Fruit fly (Drosophila melanogaster): ENCODE results near the gene Ugt36E1.
A peak's percentile ranks its signal among the peaks of the same experiment; 100 is the strongest.

The Ugt36E1 gene

DNA sequence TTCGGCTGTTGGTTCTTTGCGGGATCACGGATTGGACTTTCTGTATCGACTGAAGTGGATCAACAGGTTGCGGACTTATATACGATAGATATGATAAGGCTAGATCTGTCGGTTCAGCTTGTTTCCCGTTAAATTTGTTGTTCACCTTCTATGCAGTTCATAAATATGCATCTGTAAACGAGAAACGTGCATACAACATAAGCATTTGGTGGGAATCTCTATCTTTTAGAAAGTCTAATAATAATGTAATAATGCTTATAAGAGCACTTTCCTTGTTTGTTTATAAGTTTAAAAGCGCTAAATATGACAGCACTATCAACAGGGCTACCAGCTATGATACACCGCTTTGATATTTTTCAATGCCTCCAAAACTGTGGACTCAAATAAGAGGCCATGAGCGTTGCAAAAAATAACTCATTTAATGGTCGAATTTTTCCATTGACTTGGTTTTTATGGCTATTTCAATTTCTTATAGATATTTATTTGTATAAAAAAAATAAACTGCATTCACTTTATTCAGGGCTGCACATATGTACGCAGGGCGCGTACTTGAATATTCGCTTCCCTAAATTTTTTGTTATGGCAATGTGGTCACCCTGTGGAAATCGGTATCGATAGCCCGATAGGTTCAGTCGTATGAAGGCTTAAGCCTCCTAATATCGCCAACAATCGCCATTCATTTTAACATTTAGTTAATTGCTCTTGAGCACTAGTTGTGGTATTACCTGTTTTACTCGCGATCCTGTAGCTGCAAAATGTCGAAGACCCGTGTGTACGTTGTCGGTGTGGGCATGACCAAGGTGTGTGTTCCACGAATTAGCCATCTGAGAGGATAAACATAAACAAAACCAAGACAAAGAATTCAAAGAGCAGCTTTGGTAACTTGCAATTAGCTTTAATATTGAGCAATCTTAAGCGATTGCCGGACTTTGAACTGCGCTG, 4.3 kb downstream of the Ugt36E1 start, which contains the start of the genes CG17597 and ScpX (continued):
- peak; percentile 51 for TF ChIP-seq sqz (GFP tag; optimal IDR thresholded peaks at IDR 0.05)
- peak; percentile 74 for TF ChIP-seq MESR4 (GFP tag; optimal IDR thresholded peaks at IDR 0.05)
- TF ChIP-seq CG30020 (tag; optimal IDR thresholded peaks at IDR 0.05), result peak; percentile 75
- no peak for TF ChIP-seq CG1529 (GFP tag; optimal IDR thresholded peaks at IDR 0.05)
- TF ChIP-seq CG34422 (GFP tag; IDR thresholded peaks at IDR 0.05), result 0 out of 3 replicates have a peak, but pooled peaks have one; percentile 55
- no peak for TF ChIP-seq dan (GFP tag; IDR thresholded peaks at IDR 0.05)
- TF ChIP-seq cas (GFP tag; IDR thresholded peaks at IDR 0.05), result no peak; the same call in 1 of the 2 replicates
- peak; percentile 36 for TF ChIP-seq Dad (GFP tag; optimal IDR thresholded peaks at IDR 0.05)
- TF ChIP-seq ash1 (GFP tag; optimal IDR thresholded peaks at IDR 0.05), result no peak
- TF ChIP-seq CG6791 (GFP tag; IDR thresholded peaks at IDR 0.05; ENCODE audit: partially characterized antibody), result peak; percentile 91
- TF ChIP-seq HLH4C (GFP tag; IDR thresholded peaks at IDR 0.05; ENCODE audit: partially characterized antibody), result peak; percentile 90
- no peak for TF ChIP-seq klu (GFP tag; IDR thresholded peaks at IDR 0.05)
- TF ChIP-seq her (GFP tag; optimal IDR thresholded peaks at IDR 0.05), result no peak
- peak; percentile 57 for TF ChIP-seq CHES-1-like (GFP tag; optimal IDR thresholded peaks at IDR 0.05)
- no peak for TF ChIP-seq sd (tag; optimal IDR thresholded peaks at IDR 0.05)
- peak; percentile 69 for TF ChIP-seq mam (GFP tag; optimal IDR thresholded peaks at IDR 0.05)
- TF ChIP-seq B-H1 (GFP tag; IDR thresholded peaks at IDR 0.05), result no peak; the same call in 2 of the 3 replicates
- TF ChIP-seq hkb (optimal IDR thresholded peaks at IDR 0.05), result no peak
- no peak; the same call in 1 of the 2 replicates for TF ChIP-seq hkb (GFP tag; IDR thresholded peaks at IDR 0.05)
- TF ChIP-seq CG17912 (GFP tag; optimal IDR thresholded peaks at IDR 0.05), result no peak
- TF ChIP-seq knrl (GFP tag; IDR thresholded peaks at IDR 0.05; ENCODE audit: partially characterized antibody), result peak; percentile 76
- TF ChIP-seq CG12769 (tag; optimal IDR thresholded peaks at IDR 0.05), result peak; percentile 57
- peak; percentile 81 for TF ChIP-seq BEAF-32 (GFP tag; optimal IDR thresholded peaks at IDR 0.05)
- peak; percentile 74 for TF ChIP-seq pzg (GFP tag; optimal IDR thresholded peaks at IDR 0.05)
- peak; percentile 14 for TF ChIP-seq HLHmδ (GFP tag; optimal IDR thresholded peaks at IDR 0.05)
- peak; percentile 38 for TF ChIP-seq CG1233 (GFP tag; optimal IDR thresholded peaks at IDR 0.05)
- 0 out of 3 replicates have a peak, but pooled peaks have one; percentile 6 for TF ChIP-seq Optix (GFP tag; IDR thresholded peaks at IDR 0.05)
- TF ChIP-seq Bgb (GFP tag; IDR thresholded peaks at IDR 0.05; ENCODE audit: partially characterized antibody), result peak; percentile 90
- TF ChIP-seq Rfx (GFP tag; IDR thresholded peaks at IDR 0.05), result peak; percentile 57
- TF ChIP-seq CG10543 (GFP tag; optimal IDR thresholded peaks at IDR 0.05), result peak; percentile 63
- TF ChIP-seq usp (GFP tag; optimal IDR thresholded peaks at IDR 0.05), result no peak
- TF ChIP-seq Ets97D (GFP tag; optimal IDR thresholded peaks at IDR 0.05), result peak; percentile 77
- peak; percentile 48 for TF ChIP-seq Fer3 (tag; optimal IDR thresholded peaks at IDR 0.05)
- TF ChIP-seq lov (optimal IDR thresholded peaks at IDR 0.05), result no peak
- no peak for TF ChIP-seq lov (GFP tag; IDR thresholded peaks at IDR 0.05)
- peak; percentile 60 for TF ChIP-seq CG15696 (tag; optimal IDR thresholded peaks at IDR 0.05)
- peak; percentile 5 for TF ChIP-seq CG6765 (GFP tag; optimal IDR thresholded peaks at IDR 0.05)
- TF ChIP-seq Nf-YC (tag; optimal IDR thresholded peaks at IDR 0.05), result peak; percentile 59
- TF ChIP-seq jing (GFP tag; optimal IDR thresholded peaks at IDR 0.05), result peak; percentile 31
- no peak for TF ChIP-seq Lpt (GFP tag; optimal IDR thresholded peaks at IDR 0.05)
- TF ChIP-seq HLH3B (GFP tag; IDR thresholded peaks at IDR 0.05), result peak; percentile 19; the same call in 1 of the 2 replicates
- no peak for TF ChIP-seq sc (optimal IDR thresholded peaks at IDR 0.05)
- TF ChIP-seq sc (GFP tag; optimal IDR thresholded peaks at IDR 0.05), result peak; percentile 18
- peak; percentile 54 for TF ChIP-seq Sox100B (GFP tag; optimal IDR thresholded peaks at IDR 0.05)
- TF ChIP-seq CG12744 (GFP tag; optimal IDR thresholded peaks at IDR 0.05), result no peak
- TF ChIP-seq CG18599 (GFP tag; optimal IDR thresholded peaks at IDR 0.05), result peak; percentile 63
- TF ChIP-seq esg (GFP tag; conservative IDR thresholded peaks at IDR 0.05), result no peak
- TF ChIP-seq Poxn (GFP tag; IDR thresholded peaks at IDR 0.05), result no peak
- TF ChIP-seq CG8388 (GFP tag; optimal IDR thresholded peaks at IDR 0.05), result peak; percentile 45
